Fruit fly (Drosophila melanogaster) whole organism, prepupa: ENCODE data around the gene Cyp4d21.

Source experiments
- CG10631 ChIP-seq: fragments of 200-800 bp; sonication (Bioruptor generic); optimal IDR thresholded peaks from 2 replicates; lab custom pipeline; 2016; ENCODE audit warnings: missing biosample characterization, missing genetic modification characterization
- CG10669 ChIP-seq: fragments of 200-800 bp; sonication (Bioruptor generic); optimal IDR thresholded peaks from 3 replicates; lab custom pipeline; 2018; ENCODE audit warnings: missing biosample characterization, mild to moderate bottlenecking, missing genetic modification characterization, moderate library complexity
- CG11762 ChIP-seq: fragments of 200-800 bp; sonication (Bioruptor generic); optimal IDR thresholded peaks from 3 replicates; lab custom pipeline; 2016; ENCODE audit warnings: missing biosample characterization, missing genetic modification characterization; ENCODE audit not compliant: insufficient read depth
- CG11902 ChIP-seq: fragments of 200-800 bp; sonication (Bioruptor generic); optimal IDR thresholded peaks from 3 replicates; lab custom pipeline; 2016; ENCODE audit warnings: missing biosample characterization, missing genetic modification characterization
- CG15336 ChIP-seq: fragments of 200-800 bp; sonication (Bioruptor generic); IDR thresholded peaks from 2 replicates; pipeline ENCODE4 v1.3.6; 2022; ENCODE audit warnings: missing biosample characterization, missing genetic modification characterization
- CG1621 ChIP-seq: fragments of 200-800 bp; sonication (Bioruptor generic); optimal IDR thresholded peaks from 3 replicates; lab custom pipeline; 2018; ENCODE audit warnings: missing biosample characterization, mild to moderate bottlenecking, missing genetic modification characterization
- CG3032 ChIP-seq: fragments of 200-800 bp; optimal IDR thresholded peaks from 2 replicates; lab custom pipeline; 2019; ENCODE audit warnings: missing biosample characterization, mild to moderate bottlenecking, missing genetic modification characterization, moderate library complexity
- CG31627 ChIP-seq: fragments of 200-800 bp; sonication (Bioruptor generic); optimal IDR thresholded peaks from 3 replicates; lab custom pipeline; 2016; ENCODE audit warnings: missing biosample characterization, missing genetic modification characterization
- CG34406 ChIP-seq: fragments of 200-800 bp; sonication (Bioruptor generic); optimal IDR thresholded peaks from 3 replicates; lab custom pipeline; 2016; ENCODE audit warnings: missing biosample characterization, missing genetic modification characterization
- CG3919 ChIP-seq: fragments of 200-800 bp; sonication (Bioruptor generic); optimal IDR thresholded peaks from 3 replicates; lab custom pipeline; 2016; ENCODE audit warnings: missing biosample characterization, missing genetic modification characterization
- CG6163 ChIP-seq: fragments of 200-800 bp; sonication (Bioruptor generic); IDR thresholded peaks from 3 replicates; pipeline ENCODE4 v1.3.6; 2022; ENCODE audit warnings: missing biosample characterization, missing genetic modification characterization
- CG6276 ChIP-seq: fragments of 200-800 bp; sonication (Bioruptor generic); optimal IDR thresholded peaks from 2 replicates; lab custom pipeline; 2017; ENCODE audit warnings: missing biosample characterization, mild to moderate bottlenecking, missing genetic modification characterization
- CG6854 ChIP-seq: fragments of 200-800 bp; sonication (Bioruptor generic); optimal IDR thresholded peaks from 2 replicates; lab custom pipeline; 2017; ENCODE audit warnings: missing biosample characterization, mild to moderate bottlenecking, missing genetic modification characterization
- CG7368 ChIP-seq: fragments of 200-800 bp; sonication (Bioruptor generic); optimal IDR thresholded peaks from 3 replicates; lab custom pipeline; 2016; ENCODE audit warnings: missing biosample characterization, missing genetic modification characterization
- CG8119 ChIP-seq: fragments of 200-800 bp; sonication (Bioruptor generic); IDR thresholded peaks from 3 replicates; pipeline ENCODE4 v1.3.6; 2022; ENCODE audit warnings: missing biosample characterization, missing genetic modification characterization
- CG8319 ChIP-seq: fragments of 200-800 bp; sonication (Bioruptor generic); optimal IDR thresholded peaks from 3 replicates; lab custom pipeline; 2016; ENCODE audit warnings: missing biosample characterization, missing genetic modification characterization
- CG9139 ChIP-seq: fragments of 200-800 bp; sonication (Bioruptor generic); optimal IDR thresholded peaks from 3 replicates; lab custom pipeline; 2017; ENCODE audit warnings: missing biosample characterization, mild to moderate bottlenecking, missing genetic modification characterization
- Eip75B ChIP-seq: fragments of 200-800 bp; sonication (Bioruptor generic); optimal IDR thresholded peaks from 3 replicates; lab custom pipeline; 2016; ENCODE audit warnings: missing biosample characterization, missing genetic modification characterization
- Eip78C ChIP-seq: fragments of 200-800 bp; sonication (Bioruptor generic); peaks from one replicate; lab custom pipeline; 2016; ENCODE audit warnings: missing biosample characterization, missing genetic modification characterization
- Ets21C ChIP-seq: fragments of 200-800 bp; sonication (Bioruptor generic); optimal IDR thresholded peaks from 3 replicates; lab custom pipeline; 2016; ENCODE audit warnings: missing biosample characterization, missing genetic modification characterization
- Ets96B ChIP-seq: fragments of 200-800 bp; optimal IDR thresholded peaks from 2 replicates; lab custom pipeline; 2019; ENCODE audit warnings: missing biosample characterization, mild to moderate bottlenecking, missing genetic modification characterization, moderate library complexity
- Gug ChIP-seq: fragments of 200-800 bp; sonication (Bioruptor generic); IDR thresholded peaks from 2 replicates; pipeline ENCODE4 v1.3.6; 2022; ENCODE audit warnings: missing biosample characterization, missing genetic modification characterization
- Hr39 ChIP-seq: fragments of 200-800 bp; sonication (Bioruptor generic); optimal IDR thresholded peaks from 2 replicates; lab custom pipeline; 2016; ENCODE audit warnings: missing biosample characterization, missing genetic modification characterization
- Smox ChIP-seq: fragments of 200-800 bp; sonication (Bioruptor generic); optimal IDR thresholded peaks from 3 replicates; lab custom pipeline; 2016; ENCODE audit warnings: missing biosample characterization, missing genetic modification characterization
- Sox14 ChIP-seq: fragments of 200-800 bp; sonication (Bioruptor generic); optimal IDR thresholded peaks from 3 replicates; lab custom pipeline; 2016; ENCODE audit warnings: missing biosample characterization, missing genetic modification characterization
- Sox15 ChIP-seq: fragments of 200-800 bp; sonication (Bioruptor generic); optimal IDR thresholded peaks from 3 replicates; lab custom pipeline; 2016; ENCODE audit warnings: missing biosample characterization, missing genetic modification characterization
- achi ChIP-seq: fragments of 200-800 bp; sonication (Bioruptor generic); optimal IDR thresholded peaks from 3 replicates; lab custom pipeline; 2016; ENCODE audit warnings: missing biosample characterization, missing genetic modification characterization
- acj6 ChIP-seq: fragments of 200-800 bp; sonication (Bioruptor generic); optimal IDR thresholded peaks from 3 replicates; lab custom pipeline; 2016; ENCODE audit warnings: missing biosample characterization, missing genetic modification characterization
- cyc ChIP-seq: fragments of 200-800 bp; sonication (Bioruptor generic); optimal IDR thresholded peaks from 3 replicates; lab custom pipeline; 2016; ENCODE audit warnings: missing biosample characterization, missing genetic modification characterization
- dac ChIP-seq: fragments of 200-800 bp; sonication (Bioruptor generic); optimal IDR thresholded peaks from 2 replicates; lab custom pipeline; 2017; ENCODE audit warnings: missing biosample characterization, mild to moderate bottlenecking, missing genetic modification characterization
- dsx ChIP-seq: fragments of 200-800 bp; optimal IDR thresholded peaks from 3 replicates; lab custom pipeline; 2019; ENCODE audit warnings: missing biosample characterization, mild to moderate bottlenecking, missing genetic modification characterization, moderate library complexity; ENCODE audit not compliant: poor library complexity, severe bottlenecking
- eg ChIP-seq: fragments of 200-800 bp; sonication (Bioruptor generic); IDR thresholded peaks from 3 replicates; pipeline ENCODE4 v1.3.6; 2022; ENCODE audit warnings: missing biosample characterization, missing genetic modification characterization
- esn ChIP-seq: fragments of 200-800 bp; sonication (Bioruptor generic); optimal IDR thresholded peaks from 2 replicates; lab custom pipeline; 2016; ENCODE audit warnings: missing biosample characterization, mild to moderate bottlenecking, missing genetic modification characterization, moderate library complexity
- fd59A ChIP-seq: fragments of 200-800 bp; sonication (Bioruptor generic); optimal IDR thresholded peaks from 2 replicates; lab custom pipeline; 2017; ENCODE audit warnings: missing biosample characterization, mild to moderate bottlenecking, missing genetic modification characterization, missing genetic modification reagents
- fd85E ChIP-seq: fragments of 200-800 bp; sonication (Bioruptor generic); optimal IDR thresholded peaks from 3 replicates; lab custom pipeline; 2016; ENCODE audit warnings: missing biosample characterization, missing genetic modification characterization
- fkh ChIP-seq: fragments of 200-800 bp; sonication (Bioruptor generic); optimal IDR thresholded peaks from 3 replicates; lab custom pipeline; 2017; ENCODE audit warnings: missing biosample characterization, mild to moderate bottlenecking, missing genetic modification characterization, moderate library complexity
- lz ChIP-seq: fragments of 200-800 bp; sonication (Bioruptor generic); optimal IDR thresholded peaks from 3 replicates; lab custom pipeline; 2016; ENCODE audit warnings: missing biosample characterization, missing genetic modification characterization
- pdm3 ChIP-seq: fragments of 200-800 bp; sonication (Bioruptor generic); optimal IDR thresholded peaks from 3 replicates; lab custom pipeline; 2016; ENCODE audit warnings: missing biosample characterization, missing genetic modification characterization
- salr ChIP-seq, 2 experiments: fragments of 200-800 bp; sonication (Bioruptor generic); optimal IDR thresholded peaks; 3 replicates each; lab custom pipeline; 2016 to 2018; ENCODE audit warnings: missing biosample characterization in 2 of 2, missing genetic modification characterization in 2 of 2, mild to moderate bottlenecking in 1 of 2
- spab ChIP-seq: fragments of 200-800 bp; sonication (Bioruptor generic); optimal IDR thresholded peaks from 2 replicates; lab custom pipeline; 2017; ENCODE audit warnings: missing biosample characterization, mild to moderate bottlenecking, missing genetic modification characterization, missing genetic modification reagents
- ss ChIP-seq, 2 experiments: fragments of 200-800 bp; sonication (Bioruptor generic); optimal IDR thresholded peaks; 2 replicates in 1 of 2; 3 replicates in 1 of 2; lab custom pipeline; 2017 to 2018; ENCODE audit warnings: mild to moderate bottlenecking in 2 of 2, missing biosample characterization in 2 of 2, missing genetic modification characterization in 2 of 2, moderate library complexity in 1 of 2
- svp ChIP-seq: fragments of 200-800 bp; sonication (Bioruptor generic); peaks from one replicate; lab custom pipeline; 2016; ENCODE audit warnings: missing biosample characterization, missing genetic modification characterization
- topi ChIP-seq: fragments of 200-800 bp; sonication (Bioruptor generic); optimal IDR thresholded peaks from 3 replicates; lab custom pipeline; 2016; ENCODE audit warnings: missing biosample characterization, missing genetic modification characterization
- vri ChIP-seq: fragments of 200-800 bp; sonication (Bioruptor generic); optimal IDR thresholded peaks from 3 replicates; lab custom pipeline; 2016; ENCODE audit warnings: missing biosample characterization, mild to moderate bottlenecking, missing genetic modification characterization

The Cyp4d21 gene

DNA sequence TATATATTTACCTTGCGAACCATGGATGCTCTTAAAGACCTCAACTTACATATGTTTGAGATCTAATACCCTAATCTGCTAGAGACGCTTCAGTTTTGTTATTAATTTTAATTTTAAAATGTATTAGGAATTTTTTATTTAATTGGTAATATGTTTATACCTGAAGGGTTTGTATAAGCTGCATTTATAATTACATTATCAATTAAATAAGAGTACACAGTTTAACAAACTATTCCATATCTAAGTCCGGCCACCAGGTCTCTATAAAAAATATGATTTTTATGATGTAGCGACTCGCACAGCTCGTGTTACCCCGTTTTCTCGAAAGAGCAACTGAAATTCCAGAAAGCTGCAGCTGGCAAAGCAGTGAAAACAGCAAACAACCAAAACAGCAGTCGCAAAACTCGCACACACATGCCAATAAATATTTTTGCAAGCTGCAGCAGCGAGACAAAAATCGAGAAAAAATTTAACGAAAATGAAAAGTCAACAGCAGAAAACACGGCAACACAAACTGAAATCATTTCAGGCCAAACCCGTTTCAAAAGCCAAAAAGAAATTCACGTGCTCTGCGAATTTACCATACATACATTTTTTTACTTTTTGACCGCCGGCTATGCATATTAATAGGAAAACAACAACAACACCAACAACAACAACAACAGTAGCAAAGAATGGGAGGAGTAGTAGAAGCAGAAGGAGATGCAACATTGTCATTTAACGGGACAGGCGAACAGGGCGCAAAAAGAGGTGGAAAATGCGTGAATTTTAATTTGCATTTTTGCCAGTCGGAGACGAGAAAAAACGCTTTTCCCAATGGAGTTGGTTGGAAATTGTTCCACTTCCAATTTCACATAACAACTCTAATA is 30.9 kb upstream of the Cyp4d21 start (continued):
- TF ChIP-seq CG11902 (GFP tag; lab: Kevin White, UChicago) (peak; percentile 54), CG11762 (no peak), CG1621 (tag; lab: Kevin White, UChicago) (no peak), CG10631 (GFP tag; lab: Kevin White, UChicago) (peak; percentile 34), CG34406 (GFP tag; lab: Kevin White, UChicago) (peak; percentile 60), CG31627 (GFP tag; lab: Kevin White, UChicago) (peak; percentile 48), CG6854 (GFP tag; lab: Kevin White, UChicago) (peak; percentile 54)

dm6 chr2L:7576462-7577360 is 28.7 kb upstream of the Cyp4d21 start:
- peak; percentile 95 to 96 for TF ChIP-seq ss (GFP tag; optimal IDR thresholded peaks at IDR 0.05; lab: Kevin White, UChicago)
- TF ChIP-seq CG34406 (GFP tag; lab: Kevin White, UChicago), result peak; percentile 92
- TF ChIP-seq topi (GFP tag; lab: Kevin White, UChicago), result peak; percentile 97
- peak; percentile 97 for TF ChIP-seq acj6 (GFP tag; lab: Kevin White, UChicago)
- peak; percentile 58 for TF ChIP-seq Hr39 (GFP tag; lab: Kevin White, UChicago)
- TF ChIP-seq vri (GFP tag; lab: Kevin White, UChicago), result peak; percentile 50
- TF ChIP-seq CG11762, result peak; percentile 94
- TF ChIP-seq cyc (GFP tag; lab: Kevin White, UChicago), result peak; percentile 94
- peak; percentile 96 for TF ChIP-seq dsx (GFP tag; lab: Kevin White, UChicago)
- TF ChIP-seq CG10631 (GFP tag; lab: Kevin White, UChicago), result peak; percentile 56
- peak; percentile 96 for TF ChIP-seq spab (GFP tag; lab: Kevin White, UChicago)
- peak; percentile 92 for TF ChIP-seq Smox (GFP tag; lab: Kevin White, UChicago)
- TF ChIP-seq achi, result peak; percentile 68
- TF ChIP-seq CG8119 (GFP tag; lab: Robert Waterston, UW), result peak; percentile 50; the same call in 1 of the 3 replicates
- TF ChIP-seq CG6276 (GFP tag; lab: Kevin White, UChicago), result peak; percentile 97
- TF ChIP-seq Sox14 (GFP tag; lab: Kevin White, UChicago), result peak; percentile 93
- TF ChIP-seq fkh (GFP tag; lab: Kevin White, UChicago), result peak; percentile 99
- peak; percentile 96 for TF ChIP-seq CG3919 (GFP tag; lab: Kevin White, UChicago)
- TF ChIP-seq Gug (GFP tag; lab: Robert Waterston, UW), result peak; percentile 91
- peak; percentile 82 for TF ChIP-seq dac
- TF ChIP-seq Ets21C (GFP tag; lab: Kevin White, UChicago), result no peak
- TF ChIP-seq CG8319 (GFP tag; lab: Kevin White, UChicago), result peak; percentile 93
- TF ChIP-seq esn (GFP tag; lab: Kevin White, UChicago), result no peak
- TF ChIP-seq eg (GFP tag; lab: Robert Waterston, UW), result peak; percentile 94
- TF ChIP-seq Sox15, result peak; percentile 92
- peak; percentile 94 for TF ChIP-seq CG6163
- TF ChIP-seq pdm3 (GFP tag; lab: Kevin White, UChicago), result peak; percentile 14
- TF ChIP-seq Eip78C, result peak; percentile 100
- peak; percentile 92 for TF ChIP-seq fd85E
- TF ChIP-seq CG15336 (GFP tag; lab: Robert Waterston, UW), result peak; percentile 74
- TF ChIP-seq CG7368, result peak; percentile 90
- peak; percentile 99 for TF ChIP-seq svp (GFP tag; lab: Kevin White, UChicago)
- TF ChIP-seq CG9139 (GFP tag; lab: Kevin White, UChicago), result peak; percentile 95
- no peak for TF ChIP-seq fd59A
- no peak for TF ChIP-seq lz (GFP tag; lab: Kevin White, UChicago)
- TF ChIP-seq salr (GFP tag; optimal IDR thresholded peaks at IDR 0.05; lab: Kevin White, UChicago), result peak; percentile 22 to 53
- peak; percentile 97 for TF ChIP-seq Eip75B (GFP tag; lab: Kevin White, UChicago)
- TF ChIP-seq CG1621 (tag; lab: Kevin White, UChicago), result peak; percentile 71
- TF ChIP-seq Ets96B, result peak; percentile 97
- peak; percentile 97 for TF ChIP-seq CG3032 (tag; lab: Kevin White, UChicago)
- peak; percentile 93 for TF ChIP-seq CG31627 (GFP tag; lab: Kevin White, UChicago)
- TF ChIP-seq CG11902 (GFP tag; lab: Kevin White, UChicago), result peak; percentile 91
- TF ChIP-seq CG10669 (GFP tag; lab: Kevin White, UChicago), result peak; percentile 97
